Fruit fly (Drosophila melanogaster): ENCODE measurements around the gene dsd.

DNA sequence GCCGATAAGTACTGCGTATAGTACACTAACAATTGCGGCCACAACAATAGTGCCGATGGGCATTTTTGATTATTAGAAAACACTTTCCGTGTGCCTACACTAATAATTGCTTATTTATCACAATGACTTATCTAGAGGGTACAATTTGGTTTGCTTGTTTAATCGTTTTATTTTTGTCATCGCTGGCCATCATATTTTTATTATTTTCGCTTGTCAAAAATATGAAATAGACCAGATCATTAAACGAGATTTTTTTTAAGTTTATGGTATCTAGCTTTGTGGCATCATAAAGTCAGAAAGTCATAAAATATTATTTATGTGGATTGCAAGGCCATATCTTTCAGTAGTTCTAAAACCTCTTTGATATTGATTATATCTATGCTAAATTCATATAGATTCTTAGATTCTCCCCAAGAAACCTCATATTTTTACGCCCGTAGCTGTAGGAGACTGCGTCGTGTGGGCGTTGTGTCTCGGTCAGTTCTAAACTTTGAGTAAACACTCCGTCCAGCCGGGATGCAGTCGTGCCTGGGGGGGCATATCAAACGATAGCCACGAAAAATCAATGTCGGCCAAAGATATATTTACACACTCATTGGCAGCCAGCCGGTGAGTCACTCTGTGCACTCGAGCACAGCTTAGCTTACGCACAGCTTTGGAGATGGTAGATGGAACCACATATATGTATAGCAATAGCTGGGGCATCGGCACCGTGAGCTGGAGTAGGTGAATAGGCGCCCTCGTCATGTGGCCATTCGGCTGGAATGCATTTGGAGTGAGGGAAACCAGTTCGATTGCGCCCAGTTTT, 2.4 kb downstream of the dsd start:
- TF ChIP-seq GATAd (GFP tag; optimal IDR thresholded peaks at IDR 0.05) (no peak), fru (GFP tag; optimal IDR thresholded peaks at IDR 0.05) (peak; percentile 53), Myc (optimal IDR thresholded peaks at IDR 0.05) (no peak), CrebA (GFP tag; optimal IDR thresholded peaks at IDR 0.05; ENCODE audit: borderline replicate concordance) (no peak), pan (optimal IDR thresholded peaks at IDR 0.05) (no peak), h (GFP tag; optimal IDR thresholded peaks at IDR 0.05) (peak; percentile 47)
